Fruit fly (Drosophila melanogaster) whole organism: ENCODE results near the gene Mipp2.

ENCODE experiments used
- CG8478 ChIP-seq: fragments of >200 bp; optimal IDR thresholded peaks from 2 replicates; lab custom pipeline; 2018; ENCODE audit warnings: inconsistent platforms
- Dll ChIP-seq: fragments of >200 bp; optimal IDR thresholded peaks from 2 replicates; lab custom pipeline; 2017
- EcR ChIP-seq, 2 experiments: fragments of >200 bp; optimal IDR thresholded peaks; 2 replicates each; lab custom pipeline; 2017; ENCODE audit warnings: missing biosample characterization in 2 of 2, missing genetic modification characterization in 2 of 2, missing genetic modification reagents in 2 of 2
- psq ChIP-seq: fragments of >200 bp; optimal IDR thresholded peaks from 2 replicates; lab custom pipeline; 2017
- usp ChIP-seq: fragments of >200 bp; optimal IDR thresholded peaks from 2 replicates; lab custom pipeline; 2017; ENCODE audit warnings: missing biosample characterization, missing genetic modification characterization, mixed read lengths

DNA sequence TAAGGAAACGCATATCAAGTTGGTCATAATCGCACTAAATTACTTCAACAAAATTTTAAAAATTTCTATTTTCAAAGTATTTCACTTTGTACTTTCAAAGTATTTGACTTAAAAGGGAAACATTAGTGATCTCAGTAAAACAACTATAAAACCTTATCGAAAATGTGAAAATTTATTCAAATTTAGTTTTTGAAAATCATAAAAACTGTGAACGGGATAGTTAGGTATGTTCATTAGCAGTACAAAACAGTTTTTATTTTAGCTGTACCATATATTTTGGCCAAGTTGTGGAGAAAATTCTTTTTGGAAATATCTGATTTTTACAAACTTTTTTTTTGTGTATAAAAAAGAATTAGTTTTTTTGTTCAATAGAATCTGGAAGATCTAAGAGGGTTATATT, 25.0 kb downstream of the Mipp2 start, which contains the start of gene CG43115:
- TF ChIP-seq psq (lab: Kevin White, UChicago) (no peak), CG8478 (lab: Kevin White, UChicago) (no peak), Dll (lab: Kevin White, UChicago) (no peak), usp (no peak), EcR (GFP tag; optimal IDR thresholded peaks at IDR 0.05; lab: Kevin White, UChicago) (no peak)
